Fruit fly (Drosophila melanogaster) whole organism, embryonic: ENCODE data around the gene Cyp4ac3.

Source experiments
- Awh ChIP-seq: fragments of 200-800 bp; sonication (Bioruptor generic); IDR thresholded peaks from 2 replicates; pipeline ENCODE4, ENCODE4 v1.3.6; 2022; ENCODE audit warnings: missing biosample characterization, missing genetic modification characterization
- B-H1 ChIP-seq: fragments of 200-800 bp; sonication (Bioruptor generic); IDR thresholded peaks from 3 replicates; pipeline ENCODE4 v1.3.6; 2022; ENCODE audit warnings: missing biosample characterization, missing genetic modification characterization
- CG10209 ChIP-seq: fragments of 200-800 bp; sonication (Bioruptor generic); optimal IDR thresholded peaks from 3 replicates; lab custom pipeline; 2017; ENCODE audit warnings: missing biosample characterization, mild to moderate bottlenecking, missing genetic modification characterization, missing genetic modification reagents
- CG12744 ChIP-seq: fragments of 200-800 bp; sonication (Bioruptor generic); optimal IDR thresholded peaks from 2 replicates; lab custom pipeline; 2016; ENCODE audit warnings: missing biosample characterization, missing genetic modification characterization
- CG12942 ChIP-seq: fragments of 200-800 bp; sonication (Bioruptor generic); optimal IDR thresholded peaks from 3 replicates; lab custom pipeline; 2016; ENCODE audit warnings: missing biosample characterization, missing genetic modification characterization
- CG16779 ChIP-seq: fragments of 200-800 bp; sonication (Bioruptor generic); IDR thresholded peaks from 2 replicates; pipeline ENCODE4 v1.3.6; 2022; ENCODE audit warnings: missing biosample characterization, missing genetic modification characterization
- CG17612 ChIP-seq: fragments of 200-800 bp; sonication (Bioruptor generic); IDR thresholded peaks from 2 replicates; pipeline ENCODE4 v1.3.6; 2022; ENCODE audit warnings: missing biosample characterization, missing genetic modification characterization
- CG2678 ChIP-seq: fragments of 200-800 bp; sonication (Bioruptor generic); optimal IDR thresholded peaks from 3 replicates; lab custom pipeline; 2019; ENCODE audit warnings: missing biosample characterization, mild to moderate bottlenecking, missing genetic modification characterization, moderate library complexity
- CG3065 ChIP-seq: fragments of 200-800 bp; sonication (Bioruptor generic); optimal IDR thresholded peaks from 2 replicates; lab custom pipeline; 2016; ENCODE audit warnings: missing biosample characterization, missing genetic modification characterization
- CG31441 ChIP-seq: fragments of 200-800 bp; sonication (Bioruptor generic); IDR thresholded peaks from 2 replicates; pipeline ENCODE4 v1.3.6; 2022; ENCODE audit warnings: missing biosample characterization, missing genetic modification characterization
- CG33557 ChIP-seq: fragments of 200-800 bp; sonication (Bioruptor generic); optimal IDR thresholded peaks from 2 replicates; lab custom pipeline; 2019; ENCODE audit warnings: missing biosample characterization, mild to moderate bottlenecking, missing genetic modification characterization, moderate library complexity
- CG3838 ChIP-seq: fragments of 200-800 bp; sonication (Bioruptor generic); optimal IDR thresholded peaks from 3 replicates; lab custom pipeline; 2016; ENCODE audit warnings: missing biosample characterization, missing genetic modification characterization
- CG6254 ChIP-seq: fragments of 200-800 bp; sonication (Bioruptor generic); optimal IDR thresholded peaks from 3 replicates; lab custom pipeline; 2017; ENCODE audit warnings: mild to moderate bottlenecking, missing biosample characterization, missing genetic modification reagents, missing genetic modification characterization
- CG6689 ChIP-seq: fragments of 200-800 bp; sonication (Bioruptor generic); IDR thresholded peaks from 2 replicates; pipeline ENCODE4 v1.3.6; 2022; ENCODE audit warnings: missing biosample characterization, missing genetic modification characterization
- CG6813 ChIP-seq: fragments of 200-800 bp; sonication (Bioruptor generic); optimal IDR thresholded peaks from 2 replicates; lab custom pipeline; 2017; ENCODE audit warnings: missing biosample characterization, missing genetic modification characterization, mild to moderate bottlenecking, moderate library complexity, missing genetic modification reagents
- CG7556 ChIP-seq: fragments of 200-800 bp; sonication (Bioruptor generic); optimal IDR thresholded peaks from 2 replicates; lab custom pipeline; 2017; ENCODE audit warnings: missing biosample characterization, mild to moderate bottlenecking, missing genetic modification characterization
- CG8290 ChIP-seq, 3 experiments: fragments of 200-800 bp; sonication (Bioruptor generic); optimal IDR thresholded peaks; 2 replicates each; lab custom pipeline; 2016 to 2019; ENCODE audit warnings: missing biosample characterization in 3 of 3, missing genetic modification characterization in 3 of 3, mild to moderate bottlenecking in 2 of 3, moderate library complexity in 1 of 3
- CG8924 ChIP-seq: fragments of 200-800 bp; optimal IDR thresholded peaks from 3 replicates; lab custom pipeline; 2019; ENCODE audit warnings: missing biosample characterization, mild to moderate bottlenecking, missing genetic modification characterization, moderate library complexity
- CG8944 ChIP-seq: fragments of 200-800 bp; sonication (Bioruptor generic); optimal IDR thresholded peaks from 3 replicates; lab custom pipeline; 2016; ENCODE audit warnings: missing biosample characterization, missing genetic modification characterization
- CG9932 ChIP-seq: fragments of 200-800 bp; sonication (Bioruptor generic); IDR thresholded peaks from 2 replicates; pipeline ENCODE4 v1.3.6; 2022; ENCODE audit warnings: missing biosample characterization, missing genetic modification characterization
- CoRest ChIP-seq: fragments of 200-800 bp; sonication (Bioruptor generic); optimal IDR thresholded peaks from 3 replicates; lab custom pipeline; 2018; ENCODE audit warnings: missing biosample characterization, mild to moderate bottlenecking, missing genetic modification characterization, moderate library complexity
- CrebB ChIP-seq: fragments of 200-800 bp; sonication (Bioruptor generic); optimal IDR thresholded peaks from 3 replicates; lab custom pipeline; 2018; ENCODE audit warnings: missing biosample characterization, mild to moderate bottlenecking, missing genetic modification characterization
- D19A ChIP-seq: fragments of 200-800 bp; optimal IDR thresholded peaks from 3 replicates; lab custom pipeline; 2019; ENCODE audit warnings: missing biosample characterization, mild to moderate bottlenecking, missing genetic modification characterization, moderate library complexity
- GATAe ChIP-seq: fragments of 200-800 bp; sonication (Bioruptor generic); conservative IDR thresholded peaks from 2 replicates; pipeline ENCODE4 v1.3.6; 2022; ENCODE audit warnings: missing biosample characterization, missing genetic modification characterization
- Hsf ChIP-seq: fragments of 200-800 bp; sonication (Bioruptor generic); optimal IDR thresholded peaks from 3 replicates; lab custom pipeline; 2016; ENCODE audit warnings: missing biosample characterization, missing genetic modification characterization
- Kr ChIP-seq: fragments of 200-800 bp; sonication (Bioruptor generic); optimal IDR thresholded peaks from 2 replicates; lab custom pipeline; 2017; ENCODE audit warnings: missing biosample characterization, mild to moderate bottlenecking, missing genetic modification characterization
- Lpt ChIP-seq: fragments of >200 bp; optimal IDR thresholded peaks from 2 replicates; lab custom pipeline; 2018; ENCODE audit warnings: missing biosample characterization, missing genetic modification characterization
- Nf-YA ChIP-seq: fragments of 200-800 bp; sonication (Bioruptor generic); IDR thresholded peaks from 2 replicates; pipeline ENCODE4 v1.3.6; 2022; ENCODE audit warnings: missing biosample characterization, missing genetic modification characterization
- Poxn ChIP-seq: fragments of 200-800 bp; sonication (Bioruptor generic); IDR thresholded peaks from 2 replicates; pipeline ENCODE4 v1.3.6; 2022; ENCODE audit warnings: missing biosample characterization, missing genetic modification characterization
- Vsx1 ChIP-seq: fragments of 200-800 bp; sonication (Bioruptor generic); optimal IDR thresholded peaks from 2 replicates; lab custom pipeline; 2017; ENCODE audit warnings: missing biosample characterization, mild to moderate bottlenecking, missing genetic modification characterization, missing genetic modification reagents
- bcd ChIP-seq: fragments of 200-800 bp; sonication (Bioruptor generic); optimal IDR thresholded peaks from 2 replicates; lab custom pipeline; 2017; ENCODE audit warnings: missing biosample characterization, mild to moderate bottlenecking, missing genetic modification characterization
- corto ChIP-seq: fragments of 200-800 bp; sonication (Bioruptor generic); optimal IDR thresholded peaks from 2 replicates; lab custom pipeline; 2016; ENCODE audit warnings: missing biosample characterization, mild to moderate bottlenecking, missing genetic modification characterization, moderate library complexity
- danr ChIP-seq: fragments of 200-800 bp; sonication (Bioruptor generic); IDR thresholded peaks from 2 replicates; pipeline ENCODE4 v1.3.6; 2022; ENCODE audit warnings: missing biosample characterization, missing genetic modification characterization
- dimm ChIP-seq: fragments of 200-800 bp; sonication (Bioruptor generic); IDR thresholded peaks from 2 replicates; pipeline ENCODE4 v1.3.6; 2022; ENCODE audit warnings: missing biosample characterization, missing genetic modification characterization
- en ChIP-seq: fragments of 200-800 bp; sonication (Bioruptor generic); optimal IDR thresholded peaks from 2 replicates; lab custom pipeline; 2016; ENCODE audit warnings: missing biosample characterization, missing genetic modification characterization
- fd102C ChIP-seq: fragments of 200-800 bp; sonication (Bioruptor generic); optimal IDR thresholded peaks from 2 replicates; lab custom pipeline; 2018; ENCODE audit warnings: missing biosample characterization, mild to moderate bottlenecking, missing genetic modification characterization, moderate library complexity
- fd64A ChIP-seq: fragments of 200-800 bp; sonication (Bioruptor generic); optimal IDR thresholded peaks from 3 replicates; lab custom pipeline; 2018; ENCODE audit warnings: missing biosample characterization, mild to moderate bottlenecking, missing genetic modification characterization
- gcm2 ChIP-seq: fragments of 200-800 bp; sonication (Bioruptor generic); optimal IDR thresholded peaks from 2 replicates; lab custom pipeline; 2016; ENCODE audit warnings: missing biosample characterization, missing genetic modification characterization
- insv ChIP-seq, 2 experiments: fragments of 200-800 bp; sonication (Bioruptor generic); optimal IDR thresholded peaks; 3 replicates each; lab custom pipeline; 2016 to 2018; ENCODE audit warnings: missing biosample characterization in 2 of 2, missing genetic modification characterization in 2 of 2
- lov ChIP-seq, 2 experiments: fragments of 200-800 bp in 1 of 2; fragments of >200 bp in 1 of 2; sonication (Bioruptor generic) in 1 of 2; IDR thresholded peaks in 1 of 2; optimal IDR thresholded peaks in 1 of 2; 2 replicates in 1 of 2; 3 replicates in 1 of 2; pipeline versions ENCODE4 v1.3.6 to Lab custom; 2017 to 2022; ENCODE audit warnings: missing biosample characterization in 1 of 2, missing genetic modification characterization in 1 of 2
- peb ChIP-seq: fragments of 200-800 bp; sonication (Bioruptor generic); IDR thresholded peaks from 2 replicates; pipeline ENCODE4 v1.3.6; 2022; ENCODE audit warnings: missing biosample characterization, missing genetic modification characterization
- pzg ChIP-seq: fragments of 200-800 bp; sonication (Bioruptor generic); optimal IDR thresholded peaks from 3 replicates; lab custom pipeline; 2018; ENCODE audit warnings: missing biosample characterization, mild to moderate bottlenecking, missing genetic modification characterization, moderate library complexity
- run ChIP-seq: fragments of 200-800 bp; sonication (Bioruptor generic); optimal IDR thresholded peaks from 3 replicates; lab custom pipeline; 2018; ENCODE audit warnings: missing biosample characterization, mild to moderate bottlenecking, missing genetic modification characterization
- sna ChIP-seq: fragments of 200-800 bp; sonication (Bioruptor generic); IDR thresholded peaks from 2 replicates; pipeline ENCODE4 v1.3.6; 2022; ENCODE audit warnings: missing biosample characterization, missing genetic modification characterization; ENCODE audit not compliant: partially characterized antibody
- sqz ChIP-seq: fragments of 200-800 bp; sonication (Bioruptor generic); optimal IDR thresholded peaks from 3 replicates; lab custom pipeline; 2018; ENCODE audit warnings: missing biosample characterization, mild to moderate bottlenecking, missing genetic modification characterization
- unpg ChIP-seq: fragments of 200-800 bp; sonication (Bioruptor generic); optimal IDR thresholded peaks from 3 replicates; lab custom pipeline; 2018; ENCODE audit warnings: missing biosample characterization, mild to moderate bottlenecking, missing genetic modification characterization, moderate library complexity
- wek ChIP-seq: fragments of 200-800 bp; sonication (Bioruptor generic); optimal IDR thresholded peaks from 3 replicates; lab custom pipeline; 2018; ENCODE audit warnings: missing biosample characterization, mild to moderate bottlenecking, missing genetic modification characterization, moderate library complexity
- wor ChIP-seq: fragments of 200-800 bp; sonication (Bioruptor generic); IDR thresholded peaks from 2 replicates; pipeline ENCODE4 v1.3.6; 2022; ENCODE audit warnings: missing biosample characterization, missing genetic modification characterization

Cyp4ac3 gene

DNA sequence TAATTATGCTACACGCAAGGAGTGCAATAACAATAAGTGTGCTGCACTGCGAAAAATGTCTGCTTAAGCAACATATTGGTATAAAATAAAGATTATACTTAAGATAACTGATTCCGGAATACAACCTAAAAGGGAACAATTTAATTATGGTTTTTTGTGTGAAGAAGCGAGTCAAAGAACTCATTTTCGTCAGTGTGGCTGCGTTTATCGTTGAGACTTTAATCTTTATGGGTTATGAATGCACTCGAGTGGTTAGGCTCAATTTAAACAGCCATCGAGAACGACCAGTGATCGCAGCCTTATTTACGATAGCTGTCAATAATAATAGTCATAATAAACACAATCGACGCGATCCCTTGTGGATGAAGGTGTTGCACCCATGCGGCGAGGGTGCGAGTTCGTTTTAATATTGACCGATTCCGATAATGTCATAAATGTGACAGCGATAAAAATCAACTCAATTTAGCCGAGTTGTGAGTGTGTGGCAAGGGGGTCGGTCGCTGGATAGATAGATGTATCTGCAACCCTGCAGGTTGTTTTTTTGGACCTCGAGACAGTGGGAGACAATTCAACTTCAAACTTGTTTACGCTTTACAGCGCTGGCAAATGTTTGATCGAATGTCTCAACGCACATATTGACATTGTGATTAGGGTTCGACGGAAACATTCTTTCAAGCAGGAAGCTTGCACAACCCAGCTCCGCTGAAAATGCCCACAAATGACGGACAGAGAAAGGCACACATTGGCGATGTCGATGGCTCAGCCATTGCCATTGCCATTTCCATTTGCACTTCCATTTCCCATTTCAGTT is 12.1 kb upstream of the Cyp4ac3 start (continued):
- TF ChIP-seq CG8944 (GFP tag; lab: Kevin White, UChicago) (no peak), peb (GFP tag; lab: Robert Waterston, UW) (peak; percentile 46; the same call in 1 of the 2 replicates), CG12744 (no peak), en (GFP tag; lab: Kevin White, UChicago) (no peak), dimm (GFP tag; lab: Robert Waterston, UW) (peak; percentile 54; the same call in 1 of the 2 replicates), bcd (GFP tag; lab: Kevin White, UChicago) (no peak), gcm2 (no peak), CG33557 (GFP tag; lab: Kevin White, UChicago) (peak; percentile 90), CG8290 (GFP tag; optimal IDR thresholded peaks at IDR 0.05; lab: Kevin White, UChicago) (peak; percentile 75), CG8290 (tag; optimal IDR thresholded peaks at IDR 0.05; lab: Kevin White, UChicago) (peak; percentile 20 to 74), fd64A (GFP tag; lab: Kevin White, UChicago) (peak; percentile 75), unpg (GFP tag; lab: Kevin White, UChicago) (peak; percentile 29), CrebB (tag; lab: Kevin White, UChicago) (peak; percentile 33), Vsx1 (peak; percentile 53), Kr (peak; percentile 83), sqz (GFP tag; lab: Kevin White, UChicago) (peak; percentile 59), CG6813 (GFP tag; lab: Kevin White, UChicago) (peak; percentile 81), CG6254 (GFP tag; lab: Kevin White, UChicago) (peak; percentile 77), pzg (GFP tag; lab: Kevin White, UChicago) (no peak), D19A (tag; lab: Kevin White, UChicago) (peak; percentile 27), CG31441 (GFP tag; lab: Robert Waterston, UW) (peak; percentile 55), danr (no peak), CG10209 (peak; percentile 59), CG3065 (GFP tag; lab: Kevin White, UChicago) (peak; percentile 33), CG16779 (no peak), wek (GFP tag; lab: Kevin White, UChicago) (peak; percentile 59), insv (GFP tag; optimal IDR thresholded peaks at IDR 0.05; lab: Kevin White, UChicago) (peak in 1 of 2 experiments; percentile 3), CG12942 (GFP tag; lab: Kevin White, UChicago) (peak; percentile 17), GATAe (GFP tag; lab: Robert Waterston, UW) (peak; percentile 37; the same call in 1 of the 2 replicates), lov (optimal IDR thresholded peaks at IDR 0.05; lab: Kevin White, UChicago) (no peak), lov (GFP tag; IDR thresholded peaks at IDR 0.05; lab: Robert Waterston, UW) (peak; percentile 80; the same call in 2 of the 3 replicates), Hsf (GFP tag; lab: Kevin White, UChicago) (peak; percentile 27), wor (GFP tag; lab: Robert Waterston, UW) (no peak), sna (GFP tag; lab: Robert Waterston, UW) (no peak), CG7556 (GFP tag; lab: Kevin White, UChicago) (peak; percentile 45), Nf-YA (GFP tag; lab: Robert Waterston, UW) (0 out of 2 replicates have a peak, but pooled peaks have one; percentile 18), B-H1 (GFP tag; lab: Robert Waterston, UW) (peak; percentile 37; the same call in 2 of the 3 replicates), CG8924 (tag; lab: Kevin White, UChicago) (peak; percentile 41), CG6689 (GFP tag; lab: Robert Waterston, UW) (peak; percentile 33), CG2678 (tag; lab: Kevin White, UChicago) (peak; percentile 34), corto (GFP tag; lab: Kevin White, UChicago) (peak; percentile 79), Poxn (GFP tag; lab: Robert Waterston, UW) (no peak), Lpt (GFP tag; lab: Kevin White, UChicago) (no peak), fd102C (GFP tag; lab: Kevin White, UChicago) (peak; percentile 79), CG17612 (GFP tag; lab: Robert Waterston, UW) (no peak), Awh (peak; percentile 53; the same call in 1 of the 2 replicates), run (peak; percentile 36), CG9932 (GFP tag; lab: Robert Waterston, UW) (no peak), CoRest (tag; lab: Kevin White, UChicago) (peak; percentile 15), CG3838 (GFP tag; lab: Kevin White, UChicago) (peak; percentile 20)
